Worm (Caenorhabditis elegans) whole organism, late embryonic: Measurements from ENCODE around the gene nhr-97.

Source experiments
- K02D7.2 ChIP-seq: sonication (generic microtip); optimal IDR thresholded peaks from 2 replicates; lab custom pipeline; 2017; ENCODE audit warnings: mild to moderate bottlenecking, missing genetic modification characterization, missing compliant biosample characterization
- ceh-19 ChIP-seq: fragments of 200-800 bp; sonication (Bioruptor generic); optimal IDR thresholded peaks from 2 replicates; lab custom pipeline; 2018; ENCODE audit warnings: mild to moderate bottlenecking, missing genetic modification characterization, missing compliant biosample characterization
- elt-4 ChIP-seq: sonication (generic microtip); optimal IDR thresholded peaks from 2 replicates; lab custom pipeline; 2016; ENCODE audit warnings: missing genetic modification characterization, missing compliant biosample characterization
- ets-4 ChIP-seq: sonication (generic microtip); optimal IDR thresholded peaks from 2 replicates; lab custom pipeline; 2016; ENCODE audit warnings: missing genetic modification characterization, missing compliant biosample characterization
- hlh-15 ChIP-seq: sonication (generic microtip); optimal IDR thresholded peaks from 2 replicates; lab custom pipeline; 2016; ENCODE audit warnings: missing genetic modification characterization, missing compliant biosample characterization
- nfya-1 ChIP-seq: sonication (generic microtip); optimal IDR thresholded peaks from 2 replicates; lab custom pipeline; 2017; ENCODE audit warnings: missing genetic modification characterization, mild to moderate bottlenecking, missing compliant biosample characterization, antibody characterized with exemption, moderate library complexity
- odd-2 ChIP-seq: sonication (generic microtip); optimal IDR thresholded peaks from 2 replicates; lab custom pipeline; 2017; ENCODE audit warnings: antibody characterized with exemption, mild to moderate bottlenecking, missing genetic modification characterization, missing compliant biosample characterization
- pag-3 ChIP-seq: sonication (generic microtip); optimal IDR thresholded peaks from 2 replicates; lab custom pipeline; 2016; ENCODE audit warnings: missing compliant biosample characterization, missing genetic modification characterization, borderline replicate concordance
- pha-4 ChIP-seq: fragments of 150-350 bp; optimal IDR thresholded peaks from 2 replicates; lab custom pipeline; 2018; ENCODE audit warnings: missing biosample characterization, missing genetic modification reagents, missing genetic modification characterization
- ref-2 ChIP-seq: sonication (generic microtip); optimal IDR thresholded peaks from 2 replicates; lab custom pipeline; 2016; ENCODE audit warnings: missing genetic modification characterization, missing compliant biosample characterization
- rnt-1 ChIP-seq: sonication (generic microtip); optimal IDR thresholded peaks from 2 replicates; lab custom pipeline; 2016; ENCODE audit warnings: missing genetic modification characterization, missing compliant biosample characterization
- sox-4 ChIP-seq: sonication (generic microtip); optimal IDR thresholded peaks from 2 replicates; lab custom pipeline; 2017; ENCODE audit warnings: mild to moderate bottlenecking, missing genetic modification characterization, inconsistent platforms, missing compliant biosample characterization
- unc-55 ChIP-seq: sonication (generic microtip); optimal IDR thresholded peaks from 2 replicates; lab custom pipeline; 2017; ENCODE audit warnings: missing biosample characterization, missing genetic modification reagents, missing genetic modification characterization

ce11 chrIV:9746762-9747161, 10.7 kb upstream of the nhr-97 start, which contains the start of gene C28D4.5:
- TF ChIP-seq hlh-15 (tag; lab: Kevin White, UChicago), result no peak
- TF ChIP-seq rnt-1, result no peak
- no peak for TF ChIP-seq elt-4 (tag; lab: Kevin White, UChicago)
- no peak for TF ChIP-seq unc-55
- no peak for TF ChIP-seq ref-2 (tag; lab: Kevin White, UChicago)
- TF ChIP-seq pha-4 (tag; lab: Kevin White, UChicago), result no peak
- no peak for TF ChIP-seq nfya-1
- TF ChIP-seq ceh-19 (GFP tag; lab: Kevin White, UChicago), result no peak
- TF ChIP-seq K02D7.2, result no peak
- TF ChIP-seq sox-4, result no peak
- no peak for TF ChIP-seq odd-2 (tag; lab: Kevin White, UChicago)
- no peak for TF ChIP-seq ets-4 (tag; lab: Kevin White, UChicago)
- no peak for TF ChIP-seq pag-3 (tag; lab: Kevin White, UChicago)
